Fruit fly (Drosophila melanogaster): Measurements from ENCODE around the gene Recs1.

DNA sequence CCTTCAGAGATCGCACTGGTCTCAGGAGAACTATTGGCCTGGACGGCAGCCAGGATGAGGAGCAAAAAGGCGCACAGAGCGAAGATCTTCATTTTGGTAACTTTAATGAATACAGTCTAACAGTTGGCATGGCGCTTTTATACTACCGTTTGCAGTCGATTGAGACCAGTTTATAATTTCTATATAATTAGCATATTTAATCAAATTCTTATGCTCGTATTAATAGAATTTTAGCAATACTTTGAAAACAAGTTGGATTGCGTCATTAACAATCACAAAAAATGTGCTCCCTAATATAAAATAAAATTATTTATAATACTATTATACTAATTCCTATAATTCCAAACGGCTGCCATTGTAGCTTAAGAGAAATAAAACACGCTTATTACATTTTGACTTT, 712 bp upstream of the Recs1 start, which contains the start of gene CG44215:
- TF ChIP-seq Blimp-1 (GFP tag; optimal IDR thresholded peaks at IDR 0.05) (no peak), Gug (GFP tag; IDR thresholded peaks at IDR 0.05) (no peak), Sox102F (GFP tag; optimal IDR thresholded peaks at IDR 0.05) (no peak), Hr39 (GFP tag; optimal IDR thresholded peaks at IDR 0.05) (no peak), Ets96B (tag; optimal IDR thresholded peaks at IDR 0.05) (no peak), CG31627 (GFP tag; optimal IDR thresholded peaks at IDR 0.05) (no peak), Ets21C (GFP tag; optimal IDR thresholded peaks at IDR 0.05) (no peak), fkh (GFP tag; optimal IDR thresholded peaks at IDR 0.05) (no peak), topi (GFP tag; optimal IDR thresholded peaks at IDR 0.05) (no peak), eg (GFP tag; IDR thresholded peaks at IDR 0.05) (no peak), fd59A (GFP tag; optimal IDR thresholded peaks at IDR 0.05) (no peak), CG1621 (tag; optimal IDR thresholded peaks at IDR 0.05) (no peak), svp (GFP tag) (no peak)
